Worm (Caenorhabditis elegans) whole organism, late embryonic: ENCODE results near the gene T19B10.12.
A peak's percentile ranks its signal among the peaks of the same experiment; 100 is the strongest.

ENCODE experiments used
- C08G9.2 ChIP-seq: sonication (generic microtip); optimal IDR thresholded peaks from 2 replicates; lab custom pipeline; 2016; ENCODE audit warnings: mild to moderate bottlenecking, missing genetic modification characterization, moderate library complexity, missing compliant biosample characterization
- F13H6.1 ChIP-seq: sonication (generic microtip); optimal IDR thresholded peaks from 2 replicates; lab custom pipeline; 2016; ENCODE audit warnings: missing genetic modification characterization, missing compliant biosample characterization
- K02D7.2 ChIP-seq: sonication (generic microtip); optimal IDR thresholded peaks from 2 replicates; lab custom pipeline; 2017; ENCODE audit warnings: mild to moderate bottlenecking, missing genetic modification characterization, missing compliant biosample characterization
- K09A11.1 ChIP-seq: sonication (generic microtip); optimal IDR thresholded peaks from 2 replicates; lab custom pipeline; 2017; ENCODE audit warnings: antibody characterized with exemption, mild to moderate bottlenecking, missing genetic modification characterization, missing compliant biosample characterization; ENCODE audit not compliant: insufficient read depth
- ahr-1 ChIP-seq: sonication (generic microtip); optimal IDR thresholded peaks from 2 replicates; lab custom pipeline; 2016; ENCODE audit warnings: missing genetic modification characterization, missing compliant biosample characterization
- ama-1 ChIP-seq: fragments of 150-350 bp; optimal IDR thresholded peaks from 2 replicates; lab custom pipeline; 2014
- ceh-2 ChIP-seq: sonication (generic microtip); optimal IDR thresholded peaks from 2 replicates; lab custom pipeline; 2016; ENCODE audit warnings: missing genotype, missing genetic modification characterization, missing compliant biosample characterization
- ceh-22 ChIP-seq: sonication (generic microtip); optimal IDR thresholded peaks from 2 replicates; lab custom pipeline; 2017; ENCODE audit warnings: missing biosample characterization, missing genetic modification characterization
- ceh-24 ChIP-seq: sonication (generic microtip); optimal IDR thresholded peaks from 2 replicates; lab custom pipeline; 2016; ENCODE audit warnings: mild to moderate bottlenecking, missing genetic modification characterization, missing compliant biosample characterization
- ceh-31 ChIP-seq: sonication (generic microtip); optimal IDR thresholded peaks from 2 replicates; lab custom pipeline; 2016; ENCODE audit warnings: missing genetic modification characterization, missing compliant biosample characterization
- ceh-34 ChIP-seq: sonication (generic microtip); optimal IDR thresholded peaks from 2 replicates; lab custom pipeline; 2016; ENCODE audit warnings: mild to moderate bottlenecking, missing genetic modification characterization, missing compliant biosample characterization
- ceh-45 ChIP-seq: fragments of 200-800 bp; sonication (Bioruptor generic); IDR thresholded peaks from 2 replicates; pipeline ENCODE4 v1.3.6; 2022; ENCODE audit warnings: missing genetic modification reagents, missing genetic modification characterization, missing compliant biosample characterization
- ceh-6 ChIP-seq: fragments of 200-800 bp; sonication (Bioruptor generic); optimal IDR thresholded peaks from 2 replicates; lab custom pipeline; 2018; ENCODE audit warnings: mild to moderate bottlenecking, missing genetic modification characterization, missing compliant biosample characterization
- ceh-9 ChIP-seq: sonication (generic microtip); optimal IDR thresholded peaks from 2 replicates; lab custom pipeline; 2016; ENCODE audit warnings: mild to moderate bottlenecking, missing genetic modification characterization, inconsistent platforms, missing compliant biosample characterization
- che-1 ChIP-seq: sonication (generic microtip); optimal IDR thresholded peaks from 2 replicates; lab custom pipeline; 2016; ENCODE audit warnings: mild to moderate bottlenecking, missing genetic modification characterization, missing compliant biosample characterization
- elt-2 ChIP-seq: sonication (generic microtip); optimal IDR thresholded peaks from 2 replicates; lab custom pipeline; 2016; ENCODE audit warnings: missing genetic modification reagents, missing genetic modification characterization, missing compliant biosample characterization
- elt-4 ChIP-seq: sonication (generic microtip); optimal IDR thresholded peaks from 2 replicates; lab custom pipeline; 2016; ENCODE audit warnings: missing genetic modification characterization, missing compliant biosample characterization
- ets-4 ChIP-seq: sonication (generic microtip); optimal IDR thresholded peaks from 2 replicates; lab custom pipeline; 2016; ENCODE audit warnings: missing genetic modification characterization, missing compliant biosample characterization
- eyg-1 ChIP-seq: sonication (generic microtip); optimal IDR thresholded peaks from 2 replicates; lab custom pipeline; 2016; ENCODE audit warnings: missing genotype, missing genetic modification characterization, missing compliant biosample characterization
- fax-1 ChIP-seq: sonication (generic microtip); optimal IDR thresholded peaks from 2 replicates; lab custom pipeline; 2016; ENCODE audit warnings: missing genotype, missing genetic modification characterization, missing compliant biosample characterization
- fkh-10 ChIP-seq: fragments of 150-350 bp; optimal IDR thresholded peaks from 2 replicates; lab custom pipeline; 2014; ENCODE audit warnings: missing biosample characterization, missing genetic modification reagents, missing genetic modification characterization
- gmeb-2 ChIP-seq: sonication (generic microtip); optimal IDR thresholded peaks from 2 replicates; lab custom pipeline; 2016; ENCODE audit warnings: missing genetic modification characterization, inconsistent platforms, missing compliant biosample characterization
- hlh-13 ChIP-seq: fragments of 200-800 bp; sonication (Bioruptor generic); optimal IDR thresholded peaks from 2 replicates; lab custom pipeline; 2018; ENCODE audit warnings: mild to moderate bottlenecking, missing genetic modification characterization, missing compliant biosample characterization
- hlh-30 ChIP-seq: sonication (generic microtip); optimal IDR thresholded peaks from 2 replicates; lab custom pipeline; 2017; ENCODE audit warnings: antibody characterized with exemption, missing genetic modification characterization, missing compliant biosample characterization; ENCODE audit not compliant: insufficient read depth
- lim-6 ChIP-seq: sonication (generic microtip); optimal IDR thresholded peaks from 2 replicates; lab custom pipeline; 2016; ENCODE audit warnings: missing genetic modification characterization, missing compliant biosample characterization
- madf-2 ChIP-seq: sonication (generic microtip); optimal IDR thresholded peaks from 2 replicates; lab custom pipeline; 2017; ENCODE audit warnings: missing genetic modification characterization, missing compliant biosample characterization
- nfya-1 ChIP-seq: sonication (generic microtip); optimal IDR thresholded peaks from 2 replicates; lab custom pipeline; 2017; ENCODE audit warnings: missing genetic modification characterization, mild to moderate bottlenecking, missing compliant biosample characterization, antibody characterized with exemption, moderate library complexity
- nhr-11 ChIP-seq: fragments of 150-350 bp; optimal IDR thresholded peaks from 2 replicates; lab custom pipeline; 2014; ENCODE audit warnings: missing biosample characterization, missing genetic modification characterization
- pax-1 ChIP-seq: fragments of 150-350 bp; optimal IDR thresholded peaks from 2 replicates; lab custom pipeline; 2014; ENCODE audit warnings: missing biosample characterization, missing genetic modification characterization
- pqm-1 ChIP-seq: sonication (generic microtip); optimal IDR thresholded peaks from 2 replicates; lab custom pipeline; 2016; ENCODE audit warnings: missing genetic modification characterization, missing compliant biosample characterization
- ref-2 ChIP-seq: sonication (generic microtip); optimal IDR thresholded peaks from 2 replicates; lab custom pipeline; 2016; ENCODE audit warnings: missing genetic modification characterization, missing compliant biosample characterization
- sdc-2 ChIP-seq: sonication (generic microtip); optimal IDR thresholded peaks from 2 replicates; lab custom pipeline; 2016; ENCODE audit warnings: missing genotype, missing genetic modification characterization, missing compliant biosample characterization
- sox-2 ChIP-seq: fragments of 200-800 bp; sonication (Bioruptor generic); IDR thresholded peaks from 2 replicates; pipeline ENCODE4 v1.3.6; 2022; ENCODE audit warnings: missing genetic modification reagents, missing genetic modification characterization, missing compliant biosample characterization
- syd-9 ChIP-seq: sonication (generic microtip); optimal IDR thresholded peaks from 2 replicates; lab custom pipeline; 2016; ENCODE audit warnings: mild to moderate bottlenecking, missing genetic modification characterization, moderate library complexity, missing compliant biosample characterization
- tbx-7 ChIP-seq: sonication (generic microtip); optimal IDR thresholded peaks from 2 replicates; lab custom pipeline; 2016; ENCODE audit warnings: missing genotype, missing genetic modification characterization, missing compliant biosample characterization
- unc-3 ChIP-seq, 2 experiments: fragments of 200-800 bp in 1 of 2; sonication (Bioruptor generic) in 1 of 2; sonication (generic microtip) in 1 of 2; conservative IDR thresholded peaks in 1 of 2; optimal IDR thresholded peaks in 1 of 2; 2 replicates each; pipeline versions ENCODE4 v1.3.6 to Lab custom; 2016 to 2022; ENCODE audit warnings: missing compliant biosample characterization in 2 of 2, missing genetic modification characterization in 2 of 2, missing genetic modification reagents in 1 of 2
- unc-55 ChIP-seq: sonication (generic microtip); optimal IDR thresholded peaks from 2 replicates; lab custom pipeline; 2017; ENCODE audit warnings: missing biosample characterization, missing genetic modification reagents, missing genetic modification characterization
- zip-5 ChIP-seq: sonication (generic microtip); optimal IDR thresholded peaks from 2 replicates; lab custom pipeline; 2016; ENCODE audit warnings: missing genetic modification characterization, missing compliant biosample characterization
- ztf-16 ChIP-seq: sonication (generic microtip); optimal IDR thresholded peaks from 2 replicates; lab custom pipeline; 2017; ENCODE audit warnings: missing genetic modification characterization, missing compliant biosample characterization

Gene T19B10.12

ce11 chrV:11211323-11211722 is 39.5 kb upstream of the T19B10.12 start:
- TF ChIP-seq lim-6 = no peak
- TF ChIP-seq nhr-11 (tag; lab: Kevin White, UChicago) = no peak
- TF ChIP-seq hlh-30 (tag; lab: Kevin White, UChicago) = no peak
- TF ChIP-seq ama-1 (lab: Kevin White, UChicago) = no peak
- no peak for TF ChIP-seq tbx-7 (tag; lab: Kevin White, UChicago)
- no peak for TF ChIP-seq ceh-34
- no peak for TF ChIP-seq K02D7.2 (tag; lab: Kevin White, UChicago)

DNA sequence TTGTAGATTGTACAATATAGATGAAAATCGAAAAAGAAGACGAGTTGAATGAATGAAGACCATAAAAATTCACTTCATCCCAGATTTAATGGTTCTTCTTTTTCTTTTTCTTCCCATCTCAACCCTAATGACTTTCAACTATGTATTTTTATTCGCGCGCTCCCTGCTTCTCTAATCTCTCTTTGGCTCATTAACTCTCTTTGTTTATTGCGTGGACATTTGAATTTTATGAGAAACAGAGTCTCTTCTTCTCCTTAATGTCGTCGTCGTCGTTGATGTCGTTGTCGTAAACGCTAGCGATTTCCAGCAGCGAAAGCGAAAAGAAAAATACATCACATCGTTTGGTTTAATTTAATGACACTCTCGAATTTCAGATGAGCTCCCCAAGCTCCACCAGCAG is 36.3 kb upstream of the T19B10.12 start:
- TF ChIP-seq madf-2 (tag; lab: Kevin White, UChicago) = no peak
- no peak for TF ChIP-seq ref-2
- no peak for TF ChIP-seq zip-5 (tag; lab: Kevin White, UChicago)
- TF ChIP-seq ceh-34 = no peak
- TF ChIP-seq ceh-6 = no peak
- TF ChIP-seq ama-1 (lab: Kevin White, UChicago) = no peak
- TF ChIP-seq hlh-13 (GFP tag; lab: Kevin White, UChicago) = no peak

DNA sequence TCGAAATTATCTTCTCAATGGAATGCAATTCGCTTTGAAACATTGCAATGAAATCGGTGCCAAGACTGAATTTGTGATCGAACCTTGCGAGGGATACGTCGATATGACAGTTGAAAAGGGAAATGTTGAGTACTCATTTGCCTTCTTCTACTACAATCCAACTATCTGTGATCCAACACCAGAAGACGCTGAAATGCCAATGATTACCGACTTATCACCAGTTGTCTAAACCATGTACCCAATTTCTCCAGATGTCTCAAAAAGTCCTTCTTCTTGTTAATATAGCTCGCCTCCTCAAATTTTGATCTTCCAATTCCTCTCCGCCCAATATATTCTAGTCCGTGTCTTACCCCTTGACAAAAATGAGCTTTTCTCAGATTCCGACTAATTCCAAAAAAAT is 34.7 kb upstream of the T19B10.12 start:
- TF ChIP-seq ceh-31 (tag; lab: Kevin White, UChicago) (no peak), ztf-16 (tag; lab: Kevin White, UChicago) (no peak), unc-3 (GFP tag; conservative IDR thresholded peaks at IDR 0.05; lab: Robert Waterston, UW) (no peak), unc-3 (tag; optimal IDR thresholded peaks at IDR 0.05; lab: Kevin White, UChicago) (no peak), zip-5 (tag; lab: Kevin White, UChicago) (no peak), F13H6.1 (tag; lab: Kevin White, UChicago) (no peak), fax-1 (tag; lab: Kevin White, UChicago) (no peak), ceh-34 (no peak), gmeb-2 (tag; lab: Kevin White, UChicago) (no peak), ref-2 (no peak), ceh-45 (GFP tag; lab: Robert Waterston, UW) (no peak), ceh-22 (tag; lab: Kevin White, UChicago) (no peak), eyg-1 (tag; lab: Kevin White, UChicago) (no peak), ahr-1 (tag; lab: Kevin White, UChicago) (no peak), pqm-1 (no peak), sox-2 (GFP tag; lab: Robert Waterston, UW) (no peak), ceh-9 (tag; lab: Kevin White, UChicago) (no peak), elt-4 (tag; lab: Kevin White, UChicago) (no peak)

ce11 chrV:11217394-11217793 is 33.4 kb upstream of the T19B10.12 start, which contains the start of gene cyp-29A2:
cyp-29A2 (plus strand) TSS chrV:11217583.
- TF ChIP-seq pax-1 (tag; lab: Kevin White, UChicago) = no peak
- TF ChIP-seq ahr-1 (tag; lab: Kevin White, UChicago) = no peak
- no peak for TF ChIP-seq unc-3 (GFP tag; conservative IDR thresholded peaks at IDR 0.05; lab: Robert Waterston, UW)
- TF ChIP-seq unc-3 (tag; optimal IDR thresholded peaks at IDR 0.05; lab: Kevin White, UChicago) = no peak
- no peak for TF ChIP-seq ceh-22 (tag; lab: Kevin White, UChicago)
- TF ChIP-seq che-1 (tag; lab: Kevin White, UChicago) = no peak

ce11 chrV:11220415-11220814 is 30.4 kb upstream of the T19B10.12 start:
- TF ChIP-seq elt-2 (tag; lab: Kevin White, UChicago) (peak; percentile 24), ceh-24 (tag; lab: Kevin White, UChicago) (no peak)
- TF ChIP-seq, all 69 proteins: peak for 1

ce11 chrV:11220936-11221335 is 29.9 kb upstream of the T19B10.12 start, which contains the start of gene T19B10.2:
T19B10.2 (plus strand) TSS chrV:11221302.
- TF ChIP-seq K09A11.1 (tag; lab: Kevin White, UChicago) = no peak
- TF ChIP-seq nfya-1 (tag; lab: Kevin White, UChicago) = no peak
- TF ChIP-seq zip-5 (tag; lab: Kevin White, UChicago) = no peak
- no peak for TF ChIP-seq unc-55 (GFP tag; lab: Kevin White, UChicago)
- TF ChIP-seq sdc-2 = no peak
- no peak for TF ChIP-seq fkh-10 (GFP tag; lab: Kevin White, UChicago)
- TF ChIP-seq ets-4 = no peak
- no peak for TF ChIP-seq fax-1 (tag; lab: Kevin White, UChicago)
- no peak for TF ChIP-seq C08G9.2 (tag; lab: Kevin White, UChicago)
- TF ChIP-seq syd-9 (tag; lab: Kevin White, UChicago) = no peak
- TF ChIP-seq sox-2 (GFP tag; lab: Robert Waterston, UW) = no peak
- no peak for TF ChIP-seq ceh-2 (tag; lab: Kevin White, UChicago)
- TF ChIP-seq, all 69 proteins: peak for 0
